Worm (Caenorhabditis elegans): ENCODE measurements around the gene rpn-13.

rpn-13 gene

ce11 chrIII:6379129-6379528 lies 37.4 kb upstream of the rpn-13 start, which contains the start of gene C16A3.6 (continued):
- TF ChIP-seq nhr-84 (tag; optimal IDR thresholded peaks at IDR 0.05) (no peak), unc-30 (tag; optimal IDR thresholded peaks at IDR 0.05) (no peak), elt-3 (tag; optimal IDR thresholded peaks at IDR 0.05) (peak in 1 of 6 experiments; percentile 32), jun-1 (tag; optimal IDR thresholded peaks at IDR 0.05) (no peak), zag-1 (tag; optimal IDR thresholded peaks at IDR 0.05) (no peak), snu-23 (GFP tag; optimal IDR thresholded peaks at IDR 0.05) (peak; percentile 17), pag-3 (tag; optimal IDR thresholded peaks at IDR 0.05; ENCODE audit: borderline replicate concordance, insufficient read depth) (no peak), nhr-76 (tag; optimal IDR thresholded peaks at IDR 0.05) (no peak), fkh-4 (tag; optimal IDR thresholded peaks at IDR 0.05; ENCODE audit: borderline replicate concordance) (no peak), nhr-28 (tag; optimal IDR thresholded peaks at IDR 0.05) (no peak), nhr-20 (tag; optimal IDR thresholded peaks at IDR 0.05) (peak; percentile 24), efl-1 (optimal IDR thresholded peaks at IDR 0.05) (peak in 1 of 2 experiments; percentile 44), efl-1 (GFP tag; optimal IDR thresholded peaks at IDR 0.05 in 1 of 2) (peak; percentile 37 to 71), mef-2 (tag; optimal IDR thresholded peaks at IDR 0.05) (no peak), Y116A8C.19 (tag; optimal IDR thresholded peaks at IDR 0.05; ENCODE audit: borderline replicate concordance) (no peak), egl-13 (tag; optimal IDR thresholded peaks at IDR 0.05) (no peak), alr-1 (tag; optimal IDR thresholded peaks at IDR 0.05; ENCODE audit: borderline replicate concordance) (no peak), grh-1 (GFP tag; IDR thresholded peaks at IDR 0.05) (no peak), ceh-90 (tag; optimal IDR thresholded peaks at IDR 0.05) (no peak), elt-2 (tag; optimal IDR thresholded peaks at IDR 0.05) (no peak), dpl-1 (GFP tag; optimal IDR thresholded peaks at IDR 0.05) (peak in 2 of 3 experiments; percentile 24 to 47), nhr-47 (tag; optimal IDR thresholded peaks at IDR 0.05) (peak; percentile 37), egl-27 (tag; optimal IDR thresholded peaks at IDR 0.05) (no peak), blmp-1 (tag; optimal IDR thresholded peaks at IDR 0.05) (no peak), ceh-63 (GFP tag; optimal IDR thresholded peaks at IDR 0.05) (no peak), mep-1 (tag; optimal IDR thresholded peaks at IDR 0.05) (peak; percentile 51), fkh-10 (GFP tag; optimal IDR thresholded peaks at IDR 0.05) (no peak), aha-1 (tag; optimal IDR thresholded peaks at IDR 0.05) (no peak), mab-9 (GFP tag; IDR thresholded peaks at IDR 0.05) (peak; percentile 43; the same call in 1 of the 2 replicates), lin-35 (GFP tag; optimal IDR thresholded peaks at IDR 0.05) (peak in 1 of 2 experiments; percentile 53), hpl-2 (GFP tag; optimal IDR thresholded peaks at IDR 0.05) (no peak), nhr-85 (tag) (no peak), nhr-237 (tag; optimal IDR thresholded peaks at IDR 0.05) (no peak), pqm-1 (tag; optimal IDR thresholded peaks at IDR 0.05) (no peak), lin-15B (tag; optimal IDR thresholded peaks at IDR 0.05) (no peak), vab-15 (tag; optimal IDR thresholded peaks at IDR 0.05) (no peak), efl-3 (GFP tag; optimal IDR thresholded peaks at IDR 0.05) (no peak), nhr-11 (tag; optimal IDR thresholded peaks at IDR 0.05) (no peak), fkh-8 (tag; optimal IDR thresholded peaks at IDR 0.05) (no peak), snpc-4 (tag; optimal IDR thresholded peaks at IDR 0.05) (no peak), nhr-90 (tag; optimal IDR thresholded peaks at IDR 0.05; ENCODE audit: poor library complexity) (no peak), ces-1 (GFP tag; optimal IDR thresholded peaks at IDR 0.05) (no peak), C34B4.2 (tag; optimal IDR thresholded peaks at IDR 0.05) (no peak), irx-1 (tag; optimal IDR thresholded peaks at IDR 0.05) (no peak), lin-39 (tag; optimal IDR thresholded peaks at IDR 0.05) (no peak), C04F5.9 (tag; optimal IDR thresholded peaks at IDR 0.05) (no peak), C16A3.4 (tag; optimal IDR thresholded peaks at IDR 0.05) (no peak), F16B12.6 (tag; optimal IDR thresholded peaks at IDR 0.05) (peak; percentile 86)
